Worm (Caenorhabditis elegans): ENCODE measurements around the gene C04B4.2.
"Not testable (repeated sequence)": the region's sequence is repeated elsewhere in the genome, so short reads cannot be mapped to it uniquely, and the experiment has no call there.

C04B4.2 gene

DNA sequence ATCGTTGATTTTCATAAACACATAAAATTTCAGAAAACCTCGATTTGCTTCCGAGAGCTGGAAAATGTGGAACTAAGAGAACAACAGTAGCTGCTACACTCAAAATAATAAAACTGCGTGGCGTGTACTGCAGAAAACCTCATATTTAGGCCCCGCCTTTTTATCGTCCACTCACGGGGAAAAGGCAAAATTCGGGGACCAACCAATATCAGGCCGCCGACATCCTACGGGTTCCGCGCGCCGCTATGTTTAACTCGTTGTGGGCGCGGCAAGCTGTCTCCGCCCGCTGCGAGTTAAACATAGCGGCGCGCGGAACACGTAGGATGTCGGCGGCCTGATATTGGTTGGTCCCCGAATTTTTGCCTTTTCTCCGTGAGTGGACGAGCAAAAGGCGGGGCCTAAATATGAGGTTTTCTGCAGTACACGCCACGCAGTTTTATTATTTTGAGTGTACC is 25.0 kb downstream of the C04B4.2 start, which contains the start of gene F17A2.16:
F17A2.16 (plus strand) TSS at position 405 of the 455 bp plus-strand sequence.
- not testable (repeated sequence) for TF ChIP-seq unc-86 (tag; optimal IDR thresholded peaks at IDR 0.05); lin-35 (GFP tag; optimal IDR thresholded peaks at IDR 0.05); mep-1 (tag; optimal IDR thresholded peaks at IDR 0.05)

DNA sequence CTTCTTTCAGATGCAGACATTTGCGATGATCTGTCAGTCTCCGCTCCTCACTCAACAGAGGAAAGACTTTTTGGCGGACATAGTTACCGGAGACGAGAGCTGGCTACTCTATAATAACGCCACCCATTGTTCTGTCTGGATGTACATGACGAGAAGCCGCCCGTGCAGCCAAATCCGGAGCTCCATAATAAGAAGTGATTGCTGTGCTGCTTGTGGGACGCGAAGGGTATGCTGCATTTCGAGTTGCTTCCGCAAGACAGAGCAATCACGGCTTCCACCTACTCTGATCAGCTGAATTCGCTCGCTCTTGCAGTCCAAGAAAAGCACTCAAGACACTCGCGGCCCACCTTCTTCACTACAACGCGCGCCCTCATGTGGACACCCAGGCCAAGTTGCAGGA is 30.7 kb downstream of the C04B4.2 start:
- TF ChIP-seq fkh-10 (GFP tag; optimal IDR thresholded peaks at IDR 0.05) (no peak), ztf-11 (tag; optimal IDR thresholded peaks at IDR 0.05) (no peak), hlh-17 (GFP tag; optimal IDR thresholded peaks at IDR 0.05; ENCODE audit: borderline replicate concordance) (no peak), C04F5.9 (tag; optimal IDR thresholded peaks at IDR 0.05) (no peak), nhr-71 (tag; optimal IDR thresholded peaks at IDR 0.05) (no peak), unc-98 (GFP tag; IDR thresholded peaks at IDR 0.05) (no peak), skn-1 (tag; optimal IDR thresholded peaks at IDR 0.05) (no peak), lin-15B (tag; optimal IDR thresholded peaks at IDR 0.05) (no peak), sup-37 (GFP tag; optimal IDR thresholded peaks at IDR 0.05) (no peak), lin-13 (GFP tag; optimal IDR thresholded peaks at IDR 0.05) (no peak), snpc-4 (tag; optimal IDR thresholded peaks at IDR 0.05) (no peak), C34B4.2 (tag; optimal IDR thresholded peaks at IDR 0.05) (no peak), mef-2 (tag; optimal IDR thresholded peaks at IDR 0.05) (no peak), lin-14 (GFP tag; optimal IDR thresholded peaks at IDR 0.05) (no peak), C16A3.4 (tag; optimal IDR thresholded peaks at IDR 0.05) (no peak), pax-3 (tag; optimal IDR thresholded peaks at IDR 0.05) (no peak), nhr-84 (tag; optimal IDR thresholded peaks at IDR 0.05) (no peak)

DNA sequence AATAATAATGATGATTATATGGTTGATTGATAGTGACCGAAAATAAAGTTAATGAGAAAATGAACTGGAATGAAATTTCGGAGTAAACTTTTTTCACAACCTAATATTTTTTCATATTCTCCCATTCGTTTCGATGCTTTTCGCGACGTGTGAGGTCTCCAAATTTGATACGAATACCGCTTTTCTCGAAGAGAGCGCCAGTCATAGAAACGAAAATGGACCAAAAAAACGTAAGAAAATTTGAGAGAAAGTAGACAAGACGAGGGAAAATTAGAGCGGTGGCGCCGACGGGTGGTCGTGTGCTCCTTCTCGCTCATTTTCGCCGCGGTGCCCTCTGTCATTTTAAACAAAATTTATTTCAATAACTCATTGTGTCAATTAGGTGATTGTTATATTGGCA is 31.3 kb downstream of the C04B4.2 start:
- no peak for TF ChIP-seq nhr-12 (tag; optimal IDR thresholded peaks at IDR 0.05)
- peak; percentile 5 for TF ChIP-seq elt-2 (tag; optimal IDR thresholded peaks at IDR 0.05)

DNA sequence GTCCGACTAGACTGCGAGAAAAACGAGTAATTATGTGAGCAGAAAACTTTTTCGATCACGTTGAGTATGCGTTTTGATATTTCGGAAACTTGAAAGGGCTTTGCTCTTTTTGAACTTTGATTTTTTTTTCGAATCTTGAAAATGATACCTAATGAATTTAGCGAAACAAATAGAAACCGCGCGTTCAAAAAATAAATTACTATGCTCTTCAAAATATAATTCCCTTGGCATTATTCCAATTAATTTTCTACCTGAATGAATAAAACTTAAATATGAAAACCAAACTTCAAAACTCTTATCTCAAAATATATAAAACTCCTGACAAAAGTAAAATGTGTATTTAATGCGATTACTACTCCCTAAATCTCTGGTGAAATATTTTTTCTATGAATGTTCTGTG is 32.2 kb downstream of the C04B4.2 start, which contains the start of gene xtr-2:
xtr-2 (plus strand) TSS at position 301 of the 400 bp plus-strand sequence.
- TF ChIP-seq nhr-11 (tag; optimal IDR thresholded peaks at IDR 0.05) (no peak), alr-1 (tag; optimal IDR thresholded peaks at IDR 0.05; ENCODE audit: borderline replicate concordance) (no peak), aha-1 (tag; optimal IDR thresholded peaks at IDR 0.05) (no peak), irx-1 (tag; optimal IDR thresholded peaks at IDR 0.05) (no peak), ztf-4 (tag; optimal IDR thresholded peaks at IDR 0.05) (no peak), efl-1 (optimal IDR thresholded peaks at IDR 0.05) (no peak), efl-1 (GFP tag; optimal IDR thresholded peaks at IDR 0.05 in 1 of 2) (no peak), mdl-1 (tag; optimal IDR thresholded peaks at IDR 0.05) (no peak), dpl-1 (GFP tag; optimal IDR thresholded peaks at IDR 0.05) (no peak), zag-1 (tag; optimal IDR thresholded peaks at IDR 0.05) (no peak), sup-37 (GFP tag; optimal IDR thresholded peaks at IDR 0.05) (no peak), pag-3 (tag; optimal IDR thresholded peaks at IDR 0.05; ENCODE audit: borderline replicate concordance, insufficient read depth) (no peak), nhr-47 (tag; optimal IDR thresholded peaks at IDR 0.05) (no peak), nhr-28 (tag; optimal IDR thresholded peaks at IDR 0.05) (no peak), unc-130 (tag; optimal IDR thresholded peaks at IDR 0.05) (no peak), C16A3.4 (tag; optimal IDR thresholded peaks at IDR 0.05) (no peak), ceh-63 (GFP tag; optimal IDR thresholded peaks at IDR 0.05) (no peak), grh-1 (GFP tag; IDR thresholded peaks at IDR 0.05) (no peak), pqm-1 (tag; optimal IDR thresholded peaks at IDR 0.05) (no peak), C34B4.2 (tag; optimal IDR thresholded peaks at IDR 0.05) (no peak)

All from whole organism, L1 larva.